Worm (Caenorhabditis elegans): Measurements from ENCODE around the gene pst-1.

ce11 chrV:5963696-5964095 is 20.4 kb downstream of the pst-1 start, which contains the start of gene pcm-1:
- TF ChIP-seq B0019.2 (GFP tag; conservative IDR thresholded peaks at IDR 0.05) (no peak), attf-6 (GFP tag; IDR thresholded peaks at IDR 0.05) (no peak), F22D6.2 (tag; optimal IDR thresholded peaks at IDR 0.05) (no peak), tlf-1 (GFP tag; optimal IDR thresholded peaks at IDR 0.05) (no peak), rcor-1 (GFP tag; IDR thresholded peaks at IDR 0.05) (no peak), xnd-1 (tag; optimal IDR thresholded peaks at IDR 0.05) (no peak), ama-1 (optimal IDR thresholded peaks at IDR 0.05) (no peak), ama-1 (GFP tag; optimal IDR thresholded peaks at IDR 0.05) (no peak), snpc-4 (GFP tag; optimal IDR thresholded peaks at IDR 0.05) (no peak), snpc-4 (tag; optimal IDR thresholded peaks at IDR 0.05) (no peak), lag-1 (GFP tag; IDR thresholded peaks at IDR 0.05) (no peak), pha-4 (tag; optimal IDR thresholded peaks at IDR 0.05) (no peak)

Data from whole organism, young adult.